Worm (Caenorhabditis elegans) whole organism, L4/young adult: ENCODE measurements around the gene col-140.

Experiments used
- W03F9.2 ChIP-seq: fragments of 150-350 bp; optimal IDR thresholded peaks from 2 replicates; lab custom pipeline; 2014; ENCODE audit warnings: missing biosample characterization, missing genetic modification characterization
- dao-5 ChIP-seq: sonication (generic microtip); optimal IDR thresholded peaks from 2 replicates; lab custom pipeline; 2016; ENCODE audit warnings: missing genotype, missing genetic modification characterization, moderate library complexity, missing compliant biosample characterization
- him-1 ChIP-seq: sonication (generic microtip); optimal IDR thresholded peaks from 2 replicates; lab custom pipeline; 2016; ENCODE audit warnings: missing genotype, missing genetic modification reagents, missing genetic modification characterization, missing compliant biosample characterization

DNA sequence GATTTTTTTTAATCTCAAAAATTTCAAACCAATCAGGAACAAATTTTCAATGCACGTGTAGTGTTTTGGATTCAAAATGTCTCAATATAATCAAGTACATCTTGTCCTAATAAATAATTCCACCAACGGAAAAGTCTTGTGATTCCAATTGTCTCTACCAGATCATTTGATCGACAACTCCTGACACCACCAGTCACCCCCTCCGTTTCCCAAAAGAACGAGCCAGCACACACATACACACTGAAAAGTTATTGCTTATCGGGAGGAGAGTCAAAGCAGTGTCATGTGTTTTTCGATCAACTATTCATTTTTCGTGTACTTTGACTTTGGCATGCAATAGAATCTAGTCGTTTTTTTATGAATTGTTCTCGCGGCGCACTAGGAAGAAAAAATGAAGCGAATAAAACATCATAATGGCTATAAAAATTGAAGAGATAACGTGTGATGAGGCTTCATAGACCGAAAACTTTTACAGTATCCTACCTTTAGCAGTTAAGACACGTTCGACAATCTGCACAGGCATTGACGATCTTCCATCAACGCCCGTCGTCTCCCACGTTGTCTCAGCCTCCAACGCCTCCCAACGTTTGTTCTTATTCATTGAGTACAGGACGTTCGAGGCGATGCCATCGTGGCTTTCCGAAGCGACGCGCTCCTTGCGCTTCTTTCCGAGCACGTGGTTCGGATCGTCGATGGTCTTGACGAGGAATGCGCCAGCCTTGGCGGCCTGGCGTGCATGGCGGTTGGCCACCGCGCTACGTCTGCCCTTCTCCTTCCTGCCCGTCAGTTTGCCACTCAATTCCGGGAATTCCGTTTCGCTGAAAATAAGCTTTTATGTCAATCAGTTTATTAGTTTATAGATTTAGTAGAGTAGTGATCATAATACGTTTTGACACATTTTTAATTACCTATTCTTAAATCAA is 7.0 kb upstream of the col-140 start:
- TF ChIP-seq him-1 (tag; lab: Kevin White, UChicago) (no peak), dao-5 (tag; lab: Kevin White, UChicago) (no peak), W03F9.2 (tag; lab: Kevin White, UChicago) (no peak)
